Fruit fly (Drosophila melanogaster) whole organism, embryonic: ENCODE results near the gene kibra.

Experiments
- CG1024 ChIP-seq: fragments of 200-800 bp; sonication (Bioruptor generic); IDR thresholded peaks from 2 replicates; pipeline ENCODE4 v1.3.6; 2022; ENCODE audit warnings: missing biosample characterization, missing genetic modification characterization
- CG10979 ChIP-seq: fragments of 200-800 bp; sonication (Bioruptor generic); optimal IDR thresholded peaks from 2 replicates; lab custom pipeline; 2018; ENCODE audit warnings: missing biosample characterization, mild to moderate bottlenecking, missing genetic modification characterization, moderate library complexity
- CG12071 ChIP-seq: fragments of 200-800 bp; sonication (Bioruptor generic); optimal IDR thresholded peaks from 3 replicates; lab custom pipeline; 2018; ENCODE audit warnings: missing biosample characterization, mild to moderate bottlenecking, missing genetic modification characterization
- CG12155 ChIP-seq: fragments of 200-800 bp; sonication (Bioruptor generic); optimal IDR thresholded peaks from 3 replicates; lab custom pipeline; 2016; ENCODE audit warnings: missing biosample characterization, missing genetic modification characterization
- CG13287 ChIP-seq: fragments of 200-800 bp; sonication (Bioruptor generic); IDR thresholded peaks from 2 replicates; pipeline ENCODE4 v1.3.6; 2022; ENCODE audit warnings: missing biosample characterization, missing genetic modification characterization; ENCODE audit not compliant: partially characterized antibody
- CG2712 ChIP-seq: fragments of 200-800 bp; optimal IDR thresholded peaks from 3 replicates; lab custom pipeline; 2019; ENCODE audit warnings: missing biosample characterization, mild to moderate bottlenecking, missing genetic modification characterization, moderate library complexity
- CG31224 ChIP-seq: fragments of 200-800 bp; sonication (Bioruptor generic); IDR thresholded peaks from 2 replicates; pipeline ENCODE4 v1.3.6; 2022; ENCODE audit warnings: missing biosample characterization, missing genetic modification characterization
- CG3163 ChIP-seq: fragments of 200-800 bp; sonication (Bioruptor generic); optimal IDR thresholded peaks from 3 replicates; lab custom pipeline; 2016; ENCODE audit warnings: missing biosample characterization, missing genetic modification characterization
- CG32772 ChIP-seq: fragments of 200-800 bp; sonication (Bioruptor generic); IDR thresholded peaks from 2 replicates; pipeline ENCODE4 v1.3.6; 2022; ENCODE audit warnings: missing biosample characterization, missing genetic modification characterization
- CG6689 ChIP-seq: fragments of 200-800 bp; sonication (Bioruptor generic); IDR thresholded peaks from 2 replicates; pipeline ENCODE4 v1.3.6; 2022; ENCODE audit warnings: missing biosample characterization, missing genetic modification characterization
- CG7839 ChIP-seq: fragments of 200-800 bp; sonication (Bioruptor generic); optimal IDR thresholded peaks from 3 replicates; lab custom pipeline; 2018; ENCODE audit warnings: missing biosample characterization, mild to moderate bottlenecking, missing genetic modification characterization, moderate library complexity
- CG9609 ChIP-seq: fragments of 200-800 bp; sonication (Bioruptor generic); optimal IDR thresholded peaks from 3 replicates; lab custom pipeline; 2016; ENCODE audit warnings: missing biosample characterization, missing genetic modification characterization
- CG9797 ChIP-seq: fragments of 200-800 bp; sonication (Bioruptor generic); optimal IDR thresholded peaks from 3 replicates; lab custom pipeline; 2018; ENCODE audit warnings: missing biosample characterization, mild to moderate bottlenecking, missing genetic modification characterization
- CG9932 ChIP-seq: fragments of 200-800 bp; sonication (Bioruptor generic); IDR thresholded peaks from 2 replicates; pipeline ENCODE4 v1.3.6; 2022; ENCODE audit warnings: missing biosample characterization, missing genetic modification characterization
- CrebB ChIP-seq: fragments of 200-800 bp; sonication (Bioruptor generic); optimal IDR thresholded peaks from 3 replicates; lab custom pipeline; 2018; ENCODE audit warnings: missing biosample characterization, mild to moderate bottlenecking, missing genetic modification characterization
- Dll ChIP-seq: fragments of 200-800 bp; sonication (Bioruptor generic); IDR thresholded peaks from 4 replicates; pipeline ENCODE4 v1.3.6; 2022; ENCODE audit warnings: missing biosample characterization, missing genetic modification characterization; ENCODE audit not compliant: partially characterized antibody
- Fer3 ChIP-seq: fragments of 200-800 bp; sonication (Bioruptor generic); optimal IDR thresholded peaks from 2 replicates; lab custom pipeline; 2018; ENCODE audit warnings: missing biosample characterization, mild to moderate bottlenecking, missing genetic modification characterization, moderate library complexity
- Hr39 ChIP-seq: fragments of >200 bp; optimal IDR thresholded peaks from 2 replicates; lab custom pipeline; 2017
- Lhr ChIP-seq: fragments of 200-800 bp; sonication (Bioruptor generic); optimal IDR thresholded peaks from 3 replicates; lab custom pipeline; 2017; ENCODE audit warnings: mild to moderate bottlenecking, missing biosample characterization, missing genetic modification reagents, missing genetic modification characterization
- Nf-YC ChIP-seq: fragments of 200-800 bp; optimal IDR thresholded peaks from 3 replicates; lab custom pipeline; 2019; ENCODE audit warnings: missing biosample characterization, mild to moderate bottlenecking, missing genetic modification characterization, moderate library complexity
- NfI ChIP-seq: fragments of 200-800 bp; sonication (Bioruptor generic); optimal IDR thresholded peaks from 3 replicates; lab custom pipeline; 2018; ENCODE audit warnings: missing biosample characterization, mild to moderate bottlenecking, missing genetic modification characterization, moderate library complexity
- Poxn ChIP-seq: fragments of 200-800 bp; sonication (Bioruptor generic); IDR thresholded peaks from 2 replicates; pipeline ENCODE4 v1.3.6; 2022; ENCODE audit warnings: missing biosample characterization, missing genetic modification characterization
- Six4 ChIP-seq: fragments of 200-800 bp; sonication (Bioruptor generic); optimal IDR thresholded peaks from 2 replicates; lab custom pipeline; 2016; ENCODE audit warnings: missing biosample characterization, missing genetic modification characterization
- Sox102F ChIP-seq: fragments of 200-800 bp; sonication (Bioruptor generic); optimal IDR thresholded peaks from 2 replicates; lab custom pipeline; 2018; ENCODE audit warnings: missing biosample characterization, mild to moderate bottlenecking, missing genetic modification characterization, moderate library complexity
- TFAM ChIP-seq: fragments of 200-800 bp; sonication (Bioruptor generic); optimal IDR thresholded peaks from 2 replicates; lab custom pipeline; 2017; ENCODE audit warnings: missing biosample characterization, missing genetic modification characterization, inconsistent platforms
- Xrp1 ChIP-seq: fragments of 200-800 bp; sonication (Bioruptor generic); IDR thresholded peaks from 2 replicates; pipeline ENCODE4 v1.3.6; 2022; ENCODE audit warnings: missing biosample characterization, missing genetic modification characterization
- ap ChIP-seq: fragments of 200-800 bp; sonication (Bioruptor generic); IDR thresholded peaks from 2 replicates; pipeline ENCODE4 v1.3.6; 2022; ENCODE audit warnings: missing biosample characterization, missing genetic modification characterization
- az2 ChIP-seq: fragments of 200-800 bp; sonication (Bioruptor generic); optimal IDR thresholded peaks from 3 replicates; lab custom pipeline; 2016; ENCODE audit warnings: missing biosample characterization, missing genetic modification characterization
- cwo ChIP-seq: fragments of 200-800 bp; sonication (Bioruptor generic); optimal IDR thresholded peaks from 3 replicates; lab custom pipeline; 2017; ENCODE audit warnings: missing biosample characterization, missing genetic modification characterization, mild to moderate bottlenecking, moderate library complexity, missing genetic modification reagents
- dm ChIP-seq: fragments of 200-800 bp; sonication (Bioruptor generic); optimal IDR thresholded peaks from 3 replicates; lab custom pipeline; 2016; ENCODE audit warnings: missing biosample characterization, missing genetic modification characterization
- ewg ChIP-seq: fragments of 200-800 bp; sonication (Bioruptor generic); optimal IDR thresholded peaks from 3 replicates; lab custom pipeline; 2017; ENCODE audit warnings: mild to moderate bottlenecking, missing biosample characterization, missing genetic modification reagents, missing genetic modification characterization
- exex ChIP-seq: fragments of 200-800 bp; sonication (Bioruptor generic); optimal IDR thresholded peaks from 4 replicates; lab custom pipeline; 2018; ENCODE audit warnings: missing biosample characterization, mild to moderate bottlenecking, missing genetic modification characterization, moderate library complexity
- fd3F ChIP-seq: fragments of 200-800 bp; sonication (Bioruptor generic); optimal IDR thresholded peaks from 2 replicates; lab custom pipeline; 2018; ENCODE audit warnings: missing biosample characterization, mild to moderate bottlenecking, missing genetic modification characterization, moderate library complexity
- lbe ChIP-seq: fragments of 200-800 bp; sonication (Bioruptor generic); optimal IDR thresholded peaks from 2 replicates; lab custom pipeline; 2016; ENCODE audit warnings: missing biosample characterization, mild to moderate bottlenecking, missing genetic modification characterization
- lilli ChIP-seq: fragments of 200-800 bp; sonication (Bioruptor generic); optimal IDR thresholded peaks from 3 replicates; lab custom pipeline; 2016; ENCODE audit warnings: missing biosample characterization, missing genetic modification characterization
- nau ChIP-seq: fragments of 200-800 bp; sonication (Bioruptor generic); optimal IDR thresholded peaks from 3 replicates; lab custom pipeline; 2017; ENCODE audit warnings: missing biosample characterization, mild to moderate bottlenecking, missing genetic modification characterization, missing genetic modification reagents
- odd ChIP-seq: fragments of 200-800 bp; sonication (Bioruptor generic); optimal IDR thresholded peaks from 2 replicates; lab custom pipeline; 2017; ENCODE audit warnings: missing biosample characterization, mild to moderate bottlenecking, missing genetic modification characterization
- prd ChIP-seq, 3 experiments: fragments of >200 bp in 2 of 3; fragments of 200-800 bp in 1 of 3; sonication (Bioruptor generic) in 1 of 3; optimal IDR thresholded peaks in 2 of 3; IDR thresholded peaks in 1 of 3; 2 replicates in 2 of 3; 3 replicates in 1 of 3; pipeline versions ENCODE4 v1.3.6 to Lab custom; 2017 to 2022; ENCODE audit warnings: missing biosample characterization in 1 of 3, missing genetic modification characterization in 1 of 3
- psq ChIP-seq: fragments of 200-800 bp; sonication (Bioruptor generic); optimal IDR thresholded peaks from 2 replicates; lab custom pipeline; 2017; ENCODE audit warnings: missing biosample characterization, missing genetic modification characterization
- sens ChIP-seq: fragments of 200-800 bp; sonication (Bioruptor generic); peaks from one replicate; lab custom pipeline; 2016; ENCODE audit warnings: missing biosample characterization, missing genetic modification characterization
- sisA ChIP-seq: fragments of 200-800 bp; sonication (Bioruptor generic); IDR thresholded peaks from 2 replicates; pipeline ENCODE4 v1.3.6; 2022; ENCODE audit warnings: missing biosample characterization, missing genetic modification characterization
- slou ChIP-seq: fragments of 200-800 bp; sonication (Bioruptor generic); optimal IDR thresholded peaks from 3 replicates; lab custom pipeline; 2016; ENCODE audit warnings: missing biosample characterization, missing genetic modification characterization
- ssp ChIP-seq: fragments of 200-800 bp; sonication (Bioruptor generic); IDR thresholded peaks from 2 replicates; pipeline ENCODE4 v1.3.6; 2022; ENCODE audit warnings: missing biosample characterization, missing genetic modification characterization
- tap ChIP-seq: fragments of 200-800 bp; optimal IDR thresholded peaks from 3 replicates; lab custom pipeline; 2019; ENCODE audit warnings: missing biosample characterization, mild to moderate bottlenecking, missing genetic modification characterization, moderate library complexity
- vfl ChIP-seq: fragments of 200-800 bp; sonication (Bioruptor generic); optimal IDR thresholded peaks from 2 replicates; lab custom pipeline; 2016; ENCODE audit warnings: missing biosample characterization, missing genetic modification characterization
- vnd ChIP-seq: fragments of 200-800 bp; sonication (Bioruptor generic); IDR thresholded peaks from 3 replicates; pipeline ENCODE4 v1.3.6; 2022; ENCODE audit warnings: missing biosample characterization, missing genetic modification characterization; ENCODE audit not compliant: partially characterized antibody
- zen ChIP-seq: fragments of 200-800 bp; sonication (Bioruptor generic); optimal IDR thresholded peaks from 3 replicates; lab custom pipeline; 2018; ENCODE audit warnings: missing biosample characterization, mild to moderate bottlenecking, missing genetic modification characterization, moderate library complexity
- zf30C ChIP-seq: fragments of 200-800 bp; sonication (Bioruptor generic); optimal IDR thresholded peaks from 3 replicates; lab custom pipeline; 2018; ENCODE audit warnings: missing biosample characterization, mild to moderate bottlenecking, missing genetic modification characterization

The kibra gene

DNA sequence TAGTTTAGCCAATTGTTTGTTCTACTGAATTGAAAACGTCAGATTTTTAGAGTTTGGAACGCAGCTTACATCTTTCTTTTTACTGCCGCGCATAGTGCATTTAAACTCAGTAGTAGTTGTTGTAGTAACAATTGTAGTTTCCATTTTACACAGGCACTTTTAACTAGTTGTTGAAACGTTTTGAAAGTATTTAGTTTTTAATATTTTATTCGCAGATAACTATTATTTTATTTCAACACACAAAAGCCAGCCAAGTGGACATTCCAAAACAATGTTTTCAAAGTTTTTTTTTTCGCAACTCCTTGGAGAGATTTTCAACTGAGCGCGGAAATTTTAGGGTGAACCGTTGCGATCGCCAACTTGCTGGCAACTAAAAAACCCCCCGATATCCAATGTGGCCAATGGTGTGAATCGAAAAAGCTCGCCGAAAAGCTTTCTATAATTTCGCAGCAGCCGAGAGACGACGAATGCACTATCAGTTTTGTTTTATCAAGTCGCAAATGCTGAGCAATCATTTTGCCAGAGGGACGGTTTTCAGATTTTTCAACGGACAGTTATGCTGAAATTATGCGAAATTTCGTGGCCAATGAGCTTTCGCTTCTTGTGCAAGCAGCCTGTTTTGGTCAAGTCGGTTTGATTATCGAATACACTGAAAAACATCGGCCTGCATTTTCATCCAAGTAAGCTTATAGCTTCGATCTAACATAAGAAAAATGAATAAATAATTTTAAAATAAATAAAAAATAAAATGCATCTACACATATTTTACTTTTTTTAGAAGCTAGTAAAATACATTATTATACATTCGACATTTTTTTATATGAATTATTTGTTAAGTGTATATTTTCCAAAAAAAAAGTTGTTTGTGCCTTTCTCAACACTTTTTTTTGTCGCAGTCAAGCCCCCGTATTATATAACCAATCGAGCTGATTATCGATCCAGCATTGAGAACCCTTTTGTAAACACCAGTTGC is 4.9 kb upstream of the kibra start (continued):
- TF ChIP-seq az2 (GFP tag; lab: Kevin White, UChicago) (peak; percentile 37), CrebB (tag; lab: Kevin White, UChicago) (no peak), psq (GFP tag; lab: Kevin White, UChicago) (peak; percentile 24), nau (GFP tag; lab: Kevin White, UChicago) (peak; percentile 15), Hr39 (lab: Kevin White, UChicago) (no peak), Dll (0 out of 4 replicates have a peak, but pooled peaks have one; percentile 12), lilli (GFP tag; lab: Kevin White, UChicago) (peak; percentile 26), exex (tag; lab: Kevin White, UChicago) (no peak), CG9797 (GFP tag; lab: Kevin White, UChicago) (no peak), slou (peak; percentile 7), Xrp1 (GFP tag; lab: Robert Waterston, UW) (peak; percentile 48; the same call in 1 of the 2 replicates), zf30C (GFP tag; lab: Kevin White, UChicago) (no peak), CG6689 (GFP tag; lab: Robert Waterston, UW) (peak; percentile 53), fd3F (GFP tag; lab: Kevin White, UChicago) (peak; percentile 52), CG3163 (GFP tag; lab: Kevin White, UChicago) (peak; percentile 16), Sox102F (GFP tag; lab: Kevin White, UChicago) (peak; percentile 85), zen (tag; lab: Kevin White, UChicago) (peak; percentile 18), CG10979 (tag; lab: Kevin White, UChicago) (peak; percentile 44), Six4 (GFP tag; lab: Kevin White, UChicago) (no peak), CG12155 (GFP tag; lab: Kevin White, UChicago) (no peak), Fer3 (tag; lab: Kevin White, UChicago) (peak; percentile 49), vfl (no peak), CG9609 (GFP tag; lab: Kevin White, UChicago) (no peak), CG7839 (tag; lab: Kevin White, UChicago) (peak; percentile 62), cwo (GFP tag; lab: Kevin White, UChicago) (peak; percentile 50), CG9932 (peak; percentile 56), Poxn (GFP tag; lab: Robert Waterston, UW) (no peak), sens (GFP tag; lab: Kevin White, UChicago) (peak; percentile 71), tap (tag; lab: Kevin White, UChicago) (peak; percentile 63), prd (optimal IDR thresholded peaks at IDR 0.05; lab: Kevin White, UChicago) (no peak), prd (GFP tag; IDR thresholded peaks at IDR 0.05; lab: Robert Waterston, UW) (peak; percentile 54; the same call in 1 of the 3 replicates), CG31224 (no peak), NfI (GFP tag; lab: Kevin White, UChicago) (no peak), odd (GFP tag; lab: Kevin White, UChicago) (peak; percentile 41), Lhr (no peak), Nf-YC (peak; percentile 45), dm (GFP tag; lab: Kevin White, UChicago) (no peak), CG1024 (GFP tag; lab: Robert Waterston, UW) (peak; percentile 51; the same call in 1 of the 2 replicates), CG32772 (GFP tag; lab: Robert Waterston, UW) (0 out of 2 replicates have a peak, but pooled peaks have one; percentile 21), sisA (GFP tag; lab: Robert Waterston, UW) (peak; percentile 50), vnd (GFP tag; lab: Robert Waterston, UW) (no peak), lbe (GFP tag; lab: Kevin White, UChicago) (peak; percentile 2), CG13287 (no peak), TFAM (GFP tag; lab: Kevin White, UChicago) (no peak), ssp (GFP tag; lab: Robert Waterston, UW) (no peak), CG12071 (GFP tag; lab: Kevin White, UChicago) (no peak), ap (GFP tag; lab: Robert Waterston, UW) (peak; percentile 48), CG2712 (tag; lab: Kevin White, UChicago) (peak; percentile 65), ewg (no peak)
